Worm (Caenorhabditis elegans) whole organism, L1 larva: Measurements from ENCODE around the gene K02E7.7.

Experiments used
- F16B12.6 ChIP-seq: fragments of 150-350 bp; optimal IDR thresholded peaks from 2 replicates; lab custom pipeline; 2014; ENCODE audit warnings: missing biosample characterization, missing genetic modification characterization
- Y116A8C.19 ChIP-seq: sonication (generic microtip); optimal IDR thresholded peaks from 2 replicates; lab custom pipeline; 2016; ENCODE audit warnings: missing compliant biosample characterization, missing genetic modification characterization, borderline replicate concordance
- alr-1 ChIP-seq: fragments of 200-800 bp; sonication (Bioruptor generic); optimal IDR thresholded peaks from 2 replicates; lab custom pipeline; 2018; ENCODE audit warnings: borderline replicate concordance, mild to moderate bottlenecking, missing genetic modification characterization, missing compliant biosample characterization
- blmp-1 ChIP-seq: fragments of 150-350 bp; optimal IDR thresholded peaks from 2 replicates; lab custom pipeline; 2014; ENCODE audit warnings: missing biosample characterization, missing genetic modification characterization
- ceh-63 ChIP-seq: fragments of 200-800 bp; sonication (Bioruptor generic); optimal IDR thresholded peaks from 2 replicates; lab custom pipeline; 2018; ENCODE audit warnings: mild to moderate bottlenecking, missing genetic modification characterization, missing compliant biosample characterization
- ceh-8 ChIP-seq: fragments of 200-800 bp; sonication (Bioruptor generic); optimal IDR thresholded peaks from 2 replicates; lab custom pipeline; 2018; ENCODE audit warnings: mild to moderate bottlenecking, missing genetic modification characterization, moderate library complexity, missing compliant biosample characterization
- ceh-82 ChIP-seq, 3 experiments: fragments of 150-350 bp in 1 of 3; sonication (generic microtip) in 2 of 3; optimal IDR thresholded peaks; 2 replicates each; lab custom pipeline; 2014 to 2017; ENCODE audit warnings: missing biosample characterization in 3 of 3, missing genetic modification characterization in 3 of 3
- ceh-88 ChIP-seq: fragments of 200-800 bp; sonication (Bioruptor generic); IDR thresholded peaks from 2 replicates; pipeline ENCODE4 v1.3.6; 2022; ENCODE audit warnings: missing genetic modification characterization, missing compliant biosample characterization
- ces-1 ChIP-seq: fragments of 150-350 bp; optimal IDR thresholded peaks from 2 replicates; lab custom pipeline; 2014; ENCODE audit warnings: missing biosample characterization, missing genetic modification reagents, missing genetic modification characterization
- dsc-1 ChIP-seq: sonication (generic microtip); optimal IDR thresholded peaks from 2 replicates; lab custom pipeline; 2016; ENCODE audit warnings: mild to moderate bottlenecking, missing genetic modification characterization, missing compliant biosample characterization
- efl-1 ChIP-seq, 4 experiments: fragments of 150-350 bp; optimal IDR thresholded peaks in 3 of 4; peaks in 1 of 4; 1 replicate in 1 of 4; 2 replicates in 3 of 4; lab custom pipeline; 2014; ENCODE audit warnings: missing biosample characterization in 2 of 4, missing genetic modification characterization in 2 of 4, missing genetic modification reagents in 2 of 4
- egl-13 ChIP-seq: sonication (generic microtip); optimal IDR thresholded peaks from 2 replicates; lab custom pipeline; 2016; ENCODE audit warnings: missing genotype, missing genetic modification reagents, missing genetic modification characterization, missing compliant biosample characterization
- elt-2 ChIP-seq: sonication (generic microtip); optimal IDR thresholded peaks from 2 replicates; lab custom pipeline; 2016; ENCODE audit warnings: missing genetic modification characterization, mild to moderate bottlenecking, inconsistent platforms, missing compliant biosample characterization, missing genetic modification reagents
- ets-5 ChIP-seq: fragments of 200-800 bp; sonication (Bioruptor generic); IDR thresholded peaks from 2 replicates; pipeline ENCODE4 v1.3.6; 2022; ENCODE audit warnings: missing genetic modification characterization, missing compliant biosample characterization
- fos-1 ChIP-seq: fragments of 150-350 bp; optimal IDR thresholded peaks from 2 replicates; lab custom pipeline; 2014; ENCODE audit warnings: missing biosample characterization, missing genetic modification characterization
- hlh-17 ChIP-seq: fragments of 200-800 bp; sonication (Bioruptor generic); optimal IDR thresholded peaks from 2 replicates; lab custom pipeline; 2018; ENCODE audit warnings: missing genetic modification characterization, mild to moderate bottlenecking, missing compliant biosample characterization, moderate library complexity, borderline replicate concordance
- hlh-4 ChIP-seq: sonication (generic microtip); optimal IDR thresholded peaks from 2 replicates; lab custom pipeline; 2016; ENCODE audit warnings: mild to moderate bottlenecking, missing genetic modification characterization, missing compliant biosample characterization
- hpl-2 ChIP-seq: fragments of 150-350 bp; optimal IDR thresholded peaks from 2 replicates; lab custom pipeline; 2014; ENCODE audit warnings: missing biosample characterization, missing genetic modification reagents, missing genetic modification characterization
- irx-1 ChIP-seq: sonication (generic microtip); optimal IDR thresholded peaks from 2 replicates; lab custom pipeline; 2016; ENCODE audit warnings: missing genetic modification characterization, missing compliant biosample characterization
- jun-1 ChIP-seq: fragments of 150-350 bp; optimal IDR thresholded peaks from 2 replicates; lab custom pipeline; 2014; ENCODE audit warnings: missing biosample characterization, missing genetic modification reagents, missing genetic modification characterization
- lin-15B ChIP-seq: fragments of 150-350 bp; sonication (generic microtip); optimal IDR thresholded peaks from 3 replicates; lab custom pipeline; 2014; ENCODE audit warnings: missing biosample characterization, missing genetic modification characterization
- lin-39 ChIP-seq: fragments of 150-350 bp; optimal IDR thresholded peaks from 2 replicates; lab custom pipeline; 2014; ENCODE audit warnings: missing biosample characterization, missing genetic modification reagents, missing genetic modification characterization
- lir-3 ChIP-seq: sonication (generic microtip); optimal IDR thresholded peaks from 2 replicates; lab custom pipeline; 2016; ENCODE audit warnings: mild to moderate bottlenecking, missing genetic modification characterization, moderate library complexity, missing compliant biosample characterization; ENCODE audit not compliant: poor library complexity
- lsy-2 ChIP-seq, 2 experiments: fragments of 150-350 bp; optimal IDR thresholded peaks; 2 replicates each; lab custom pipeline; 2014; ENCODE audit warnings: missing biosample characterization in 2 of 2, missing genetic modification characterization in 2 of 2
- mep-1 ChIP-seq: fragments of 150-350 bp; optimal IDR thresholded peaks from 2 replicates; lab custom pipeline; 2014; ENCODE audit warnings: missing biosample characterization, missing genetic modification characterization
- nhr-12 ChIP-seq: sonication (generic microtip); optimal IDR thresholded peaks from 2 replicates; lab custom pipeline; 2017; ENCODE audit warnings: missing biosample characterization, missing genetic modification characterization
- nhr-20 ChIP-seq: sonication (generic microtip); optimal IDR thresholded peaks from 2 replicates; lab custom pipeline; 2016; ENCODE audit warnings: mild to moderate bottlenecking, missing genetic modification characterization, missing compliant biosample characterization
- nhr-47 ChIP-seq: sonication (generic microtip); optimal IDR thresholded peaks from 2 replicates; lab custom pipeline; 2016; ENCODE audit warnings: mild to moderate bottlenecking, missing genetic modification characterization, moderate library complexity, missing compliant biosample characterization
- nhr-71 ChIP-seq: sonication (generic microtip); optimal IDR thresholded peaks from 2 replicates; lab custom pipeline; 2016; ENCODE audit warnings: mild to moderate bottlenecking, missing genetic modification characterization, moderate library complexity, missing compliant biosample characterization
- nhr-85 ChIP-seq: sonication (generic microtip); peaks from one replicate; lab custom pipeline; 2016; ENCODE audit warnings: missing genetic modification characterization, inconsistent platforms, missing compliant biosample characterization
- pqm-1 ChIP-seq: sonication (generic microtip); optimal IDR thresholded peaks from 3 replicates; lab custom pipeline; 2017; ENCODE audit warnings: missing biosample characterization, missing genetic modification characterization
- skn-1 ChIP-seq: fragments of 150-350 bp; optimal IDR thresholded peaks from 2 replicates; lab custom pipeline; 2014; ENCODE audit warnings: missing biosample characterization, missing genetic modification characterization
- snu-23 ChIP-seq: sonication (generic microtip); optimal IDR thresholded peaks from 2 replicates; lab custom pipeline; 2016; ENCODE audit warnings: missing genetic modification characterization, missing compliant biosample characterization
- sptf-1 ChIP-seq: fragments of 150-350 bp; optimal IDR thresholded peaks from 2 replicates; lab custom pipeline; 2014; ENCODE audit warnings: missing biosample characterization, missing genetic modification characterization
- sup-37 ChIP-seq: fragments of 200-800 bp; sonication (Bioruptor generic); optimal IDR thresholded peaks from 2 replicates; lab custom pipeline; 2018; ENCODE audit warnings: mild to moderate bottlenecking, missing genetic modification characterization, missing compliant biosample characterization
- swsn-7 ChIP-seq: sonication (generic microtip); optimal IDR thresholded peaks from 2 replicates; lab custom pipeline; 2016; ENCODE audit warnings: missing genetic modification characterization, missing compliant biosample characterization
- unc-130 ChIP-seq: fragments of 150-350 bp; optimal IDR thresholded peaks from 2 replicates; lab custom pipeline; 2017; ENCODE audit warnings: missing biosample characterization, missing genetic modification characterization, inconsistent platforms
- unc-30 ChIP-seq: sonication (generic microtip); optimal IDR thresholded peaks from 2 replicates; lab custom pipeline; 2017; ENCODE audit warnings: missing biosample characterization, missing genetic modification characterization
- unc-62 ChIP-seq: fragments of 150-350 bp; optimal IDR thresholded peaks from 2 replicates; lab custom pipeline; 2014; ENCODE audit warnings: missing biosample characterization, missing genetic modification reagents, missing genetic modification characterization
- unc-86 ChIP-seq: sonication (generic microtip); optimal IDR thresholded peaks from 2 replicates; lab custom pipeline; 2016; ENCODE audit warnings: missing genetic modification characterization, missing compliant biosample characterization
- xbp-1 ChIP-seq: sonication (generic microtip); optimal IDR thresholded peaks from 2 replicates; lab custom pipeline; 2016; ENCODE audit warnings: missing genetic modification characterization, missing compliant biosample characterization
- zip-4 ChIP-seq: fragments of 200-800 bp; sonication (Bioruptor generic); optimal IDR thresholded peaks from 2 replicates; lab custom pipeline; 2018; ENCODE audit warnings: mild to moderate bottlenecking, missing genetic modification characterization, moderate library complexity, missing compliant biosample characterization
- ztf-11 ChIP-seq, 2 experiments: sonication (generic microtip); optimal IDR thresholded peaks; 2 replicates each; lab custom pipeline; 2016 to 2017; ENCODE audit warnings: missing genetic modification characterization in 2 of 2, missing biosample characterization in 1 of 2, missing compliant biosample characterization in 1 of 2
- ztf-4 ChIP-seq: fragments of 150-350 bp; optimal IDR thresholded peaks from 2 replicates; lab custom pipeline; 2014; ENCODE audit warnings: missing biosample characterization, missing genetic modification characterization

The K02E7.7 gene

ce11 chrII:1100719-1101118 lies 45.9 kb downstream of the K02E7.7 start, which contains the start of gene pho-14:
Gene pho-14 (minus strand): TSS chrII:1100819.
- TF ChIP-seq snu-23 (GFP tag; lab: Kevin White, UChicago), result no peak

ce11 chrII:1101413-1101812 lies 46.6 kb downstream of the K02E7.7 start:
- TF ChIP-seq ztf-11 (tag; optimal IDR thresholded peaks at IDR 0.05; lab: Kevin White, UChicago), result no peak
- TF ChIP-seq ceh-82 (tag; optimal IDR thresholded peaks at IDR 0.05; lab: Kevin White, UChicago), result no peak
- TF ChIP-seq nhr-20 (tag; lab: Kevin White, UChicago), result no peak
- no peak for TF ChIP-seq egl-13 (tag; lab: Kevin White, UChicago)
- TF ChIP-seq nhr-12, result no peak
- TF ChIP-seq nhr-85 (tag; lab: Kevin White, UChicago), result no peak
- no peak for TF ChIP-seq nhr-47 (tag; lab: Kevin White, UChicago)
- no peak for TF ChIP-seq lir-3 (tag; lab: Kevin White, UChicago)
- TF ChIP-seq elt-2 (tag; lab: Kevin White, UChicago), result peak; percentile 94
- no peak for TF ChIP-seq unc-130 (tag; lab: Kevin White, UChicago)
- no peak for TF ChIP-seq F16B12.6 (tag; lab: Kevin White, UChicago)
- no peak for TF ChIP-seq ztf-4 (tag; lab: Kevin White, UChicago)
- no peak for TF ChIP-seq irx-1 (tag; lab: Kevin White, UChicago)
- no peak for TF ChIP-seq hpl-2 (GFP tag; lab: Kevin White, UChicago)
- no peak for TF ChIP-seq hlh-4 (tag; lab: Kevin White, UChicago)
- no peak for TF ChIP-seq sptf-1 (tag; lab: Kevin White, UChicago)
- no peak for TF ChIP-seq zip-4 (GFP tag; lab: Kevin White, UChicago)
- no peak for TF ChIP-seq mep-1 (tag; lab: Kevin White, UChicago)
- TF ChIP-seq efl-1 (optimal IDR thresholded peaks at IDR 0.05; lab: Kevin White, UChicago), result no peak
- TF ChIP-seq efl-1 (GFP tag; optimal IDR thresholded peaks at IDR 0.05 in 1 of 2; lab: Kevin White, UChicago), result peak in 1 of 2 experiments; percentile 56
- TF ChIP-seq ceh-63 (GFP tag; lab: Kevin White, UChicago), result no peak
- TF ChIP-seq blmp-1, result no peak
- TF ChIP-seq Y116A8C.19 (tag; lab: Kevin White, UChicago), result no peak
- no peak for TF ChIP-seq xbp-1 (tag; lab: Kevin White, UChicago)
- TF ChIP-seq ceh-8 (GFP tag; lab: Kevin White, UChicago), result no peak
- TF ChIP-seq unc-62, result no peak
- TF ChIP-seq ets-5 (GFP tag; lab: Robert Waterston, UW), result no peak
- no peak for TF ChIP-seq hlh-17 (GFP tag; lab: Kevin White, UChicago)
- no peak for TF ChIP-seq lin-39 (tag; lab: Kevin White, UChicago)
- TF ChIP-seq jun-1 (tag; lab: Kevin White, UChicago), result peak; percentile 12
- TF ChIP-seq lsy-2 (tag; optimal IDR thresholded peaks at IDR 0.05; lab: Kevin White, UChicago), result no peak
- TF ChIP-seq pqm-1 (tag; lab: Kevin White, UChicago), result peak; percentile 33
- no peak for TF ChIP-seq fos-1 (tag; lab: Kevin White, UChicago)
- TF ChIP-seq alr-1 (tag; lab: Kevin White, UChicago), result no peak

- TF ChIP-seq dsc-1 (tag; lab: Kevin White, UChicago) (no peak), lin-15B (tag; lab: Kevin White, UChicago) (no peak), pqm-1 (tag; lab: Kevin White, UChicago) (no peak), swsn-7 (no peak), ces-1 (no peak), nhr-71 (tag; lab: Kevin White, UChicago) (no peak), efl-1 (optimal IDR thresholded peaks at IDR 0.05; lab: Kevin White, UChicago) (no peak), efl-1 (GFP tag; optimal IDR thresholded peaks at IDR 0.05 in 1 of 2; lab: Kevin White, UChicago) (no peak), ceh-63 (GFP tag; lab: Kevin White, UChicago) (no peak), ceh-88 (GFP tag; lab: Robert Waterston, UW) (no peak), skn-1 (tag; lab: Kevin White, UChicago) (no peak), egl-13 (tag; lab: Kevin White, UChicago) (no peak), nhr-20 (tag; lab: Kevin White, UChicago) (no peak), zip-4 (GFP tag; lab: Kevin White, UChicago) (no peak), sup-37 (no peak), unc-86 (tag; lab: Kevin White, UChicago) (no peak), F16B12.6 (tag; lab: Kevin White, UChicago) (no peak), unc-30 (tag; lab: Kevin White, UChicago) (no peak)
Measured at ce11 chrII:1102209-1102608, 47.4 kb downstream of the K02E7.7 start.
